Fruit fly (Drosophila melanogaster) whole organism, wandering third instar larva: ENCODE measurements around the gene LysB.

Experiments used
- Hr78 ChIP-seq: fragments of >200 bp; optimal IDR thresholded peaks from 2 replicates; lab custom pipeline; 2017; ENCODE audit warnings: missing biosample characterization, missing genetic modification characterization
- jim ChIP-seq: fragments of 175-275, 200-325 bp; sonication (Bioruptor generic); optimal IDR thresholded peaks from 2 replicates; lab custom pipeline; 2016; ENCODE audit warnings: missing biosample characterization, mild to moderate bottlenecking, missing genetic modification characterization

- TF ChIP-seq Hr78 = no peak
- no peak for TF ChIP-seq jim
These were observed 9.3 kb downstream of the LysB start for dm6 chr3L:1216460-1216859.
